Worm (Caenorhabditis elegans) whole organism, L4 larva: Measurements from ENCODE around the gene nhr-115.

Source experiments
- Y105C5A.15 ChIP-seq: fragments of 200-800 bp; sonication (Bioruptor generic); IDR thresholded peaks from 2 replicates; pipeline ENCODE4 v1.3.6; 2022; ENCODE audit warnings: missing genetic modification characterization, missing compliant biosample characterization
- madf-9 ChIP-seq: fragments of 200-800 bp; sonication (Bioruptor generic); conservative IDR thresholded peaks from 2 replicates; pipeline ENCODE4 v1.3.6; 2022; ENCODE audit warnings: missing genetic modification reagents, missing genetic modification characterization, missing compliant biosample characterization
- nhr-25 ChIP-seq: sonication (generic microtip); optimal IDR thresholded peaks from 2 replicates; lab custom pipeline; 2017; ENCODE audit warnings: missing genetic modification characterization, mild to moderate bottlenecking, missing compliant biosample characterization, antibody characterized with exemption, moderate library complexity, borderline replicate concordance; ENCODE audit not compliant: insufficient read depth
- nhr-77 ChIP-seq: fragments of 150-350 bp; optimal IDR thresholded peaks from 2 replicates; lab custom pipeline; 2014; ENCODE audit warnings: missing biosample characterization, missing genetic modification characterization
- snpc-4 ChIP-seq: fragments of 150-350 bp; optimal IDR thresholded peaks from 2 replicates; lab custom pipeline; 2014; ENCODE audit warnings: missing biosample characterization, missing genetic modification characterization

- TF ChIP-seq nhr-77 (tag; lab: Kevin White, UChicago) (peak; percentile 88), snpc-4 (tag; lab: Kevin White, UChicago) (no peak), nhr-25 (tag; lab: Kevin White, UChicago) (no peak), madf-9 (GFP tag; lab: Robert Waterston, UW) (no peak), Y105C5A.15 (GFP tag; lab: Robert Waterston, UW) (no peak)
Observed at ce11 chrV:2327124-2327523, 34.8 kb downstream of the nhr-115 start.
